Fruit fly (Drosophila melanogaster) whole organism, embryonic: ENCODE measurements around the gene Shmt.

Source experiments
- BtbVII ChIP-seq: fragments of 200-800 bp; sonication (Bioruptor generic); optimal IDR thresholded peaks from 3 replicates; lab custom pipeline; 2017; ENCODE audit warnings: missing biosample characterization, mild to moderate bottlenecking, missing genetic modification characterization
- Bteb2 ChIP-seq: fragments of 200-800 bp; sonication (Bioruptor generic); optimal IDR thresholded peaks from 2 replicates; lab custom pipeline; 2016; ENCODE audit warnings: missing biosample characterization, missing genetic modification characterization
- CG10462 ChIP-seq: fragments of 200-800 bp; sonication (Bioruptor generic); optimal IDR thresholded peaks from 2 replicates; lab custom pipeline; 2016; ENCODE audit warnings: missing biosample characterization, missing genetic modification characterization
- CG10565 ChIP-seq: fragments of 200-800 bp; sonication (Bioruptor generic); optimal IDR thresholded peaks from 3 replicates; lab custom pipeline; 2016; ENCODE audit warnings: missing biosample characterization, mild to moderate bottlenecking, missing genetic modification characterization
- CG12071 ChIP-seq: fragments of 200-800 bp; sonication (Bioruptor generic); optimal IDR thresholded peaks from 3 replicates; lab custom pipeline; 2018; ENCODE audit warnings: missing biosample characterization, mild to moderate bottlenecking, missing genetic modification characterization
- CG12299 ChIP-seq: fragments of 200-800 bp; sonication (Bioruptor generic); optimal IDR thresholded peaks from 2 replicates; lab custom pipeline; 2018; ENCODE audit warnings: missing biosample characterization, mild to moderate bottlenecking, missing genetic modification characterization
- CG13424 ChIP-seq: fragments of 200-800 bp; sonication (Bioruptor generic); optimal IDR thresholded peaks from 2 replicates; lab custom pipeline; 2019; ENCODE audit warnings: missing biosample characterization, mild to moderate bottlenecking, missing genetic modification characterization, moderate library complexity
- CG1602 ChIP-seq: fragments of 200-800 bp; sonication (Bioruptor generic); optimal IDR thresholded peaks from 3 replicates; lab custom pipeline; 2016; ENCODE audit warnings: missing biosample characterization, missing genetic modification characterization
- CG1792 ChIP-seq: fragments of 200-800 bp; sonication (Bioruptor generic); optimal IDR thresholded peaks from 2 replicates; lab custom pipeline; 2016; ENCODE audit warnings: missing biosample characterization, missing genetic modification characterization
- CG2875 ChIP-seq: fragments of 200-800 bp; sonication (Bioruptor generic); optimal IDR thresholded peaks from 2 replicates; lab custom pipeline; 2017; ENCODE audit warnings: missing biosample characterization, mild to moderate bottlenecking, missing genetic modification characterization, missing genetic modification reagents
- CG30403 ChIP-seq: fragments of 200-800 bp; sonication (Bioruptor generic); optimal IDR thresholded peaks from 3 replicates; lab custom pipeline; 2016; ENCODE audit warnings: missing biosample characterization, missing genetic modification characterization
- CG31388 ChIP-seq: fragments of 200-800 bp; sonication (Bioruptor generic); optimal IDR thresholded peaks from 2 replicates; lab custom pipeline; 2016; ENCODE audit warnings: missing biosample characterization, missing genetic modification characterization
- CG34224 ChIP-seq: fragments of 200-800 bp; sonication (Bioruptor generic); IDR thresholded peaks from 3 replicates; pipeline ENCODE4 v1.3.6; 2022; ENCODE audit warnings: missing biosample characterization, missing genetic modification characterization; ENCODE audit not compliant: partially characterized antibody
- CG3995 ChIP-seq: fragments of 200-800 bp; sonication (Bioruptor generic); optimal IDR thresholded peaks from 3 replicates; lab custom pipeline; 2016; ENCODE audit warnings: missing biosample characterization, missing genetic modification characterization
- CG4820 ChIP-seq: fragments of 200-800 bp; sonication (Bioruptor generic); optimal IDR thresholded peaks from 3 replicates; lab custom pipeline; 2016; ENCODE audit warnings: missing biosample characterization, missing genetic modification characterization
- CG6791 ChIP-seq: fragments of 200-800 bp; sonication (Bioruptor generic); IDR thresholded peaks from 3 replicates; pipeline ENCODE4 v1.3.6; 2022; ENCODE audit warnings: missing biosample characterization, missing genetic modification characterization; ENCODE audit not compliant: partially characterized antibody
- CG7928 ChIP-seq: fragments of 200-800 bp; sonication (Bioruptor generic); optimal IDR thresholded peaks from 2 replicates; lab custom pipeline; 2017; ENCODE audit warnings: missing biosample characterization, mild to moderate bottlenecking, missing genetic modification characterization
- Deaf1 ChIP-seq: fragments of 200-800 bp; optimal IDR thresholded peaks from 3 replicates; lab custom pipeline; 2019; ENCODE audit warnings: missing biosample characterization, mild to moderate bottlenecking, missing genetic modification characterization, moderate library complexity
- Drgx ChIP-seq: fragments of 200-800 bp; sonication (Bioruptor generic); IDR thresholded peaks from 2 replicates; pipeline ENCODE4 v1.3.6; 2022; ENCODE audit warnings: missing biosample characterization, missing genetic modification characterization
- Ets65A ChIP-seq: fragments of 200-800 bp; sonication (Bioruptor generic); peaks from one replicate; lab custom pipeline; 2016; ENCODE audit warnings: missing biosample characterization, missing genetic modification characterization
- Fer1 ChIP-seq: fragments of 200-800 bp; sonication (Bioruptor generic); optimal IDR thresholded peaks from 2 replicates; lab custom pipeline; 2017; ENCODE audit warnings: missing biosample characterization, mild to moderate bottlenecking, missing genetic modification characterization
- Fer2 ChIP-seq: fragments of 200-800 bp; sonication (Bioruptor generic); optimal IDR thresholded peaks from 2 replicates; lab custom pipeline; 2018; ENCODE audit warnings: missing biosample characterization, mild to moderate bottlenecking, missing genetic modification characterization, moderate library complexity
- HLH3B ChIP-seq: fragments of 200-800 bp; sonication (Bioruptor generic); IDR thresholded peaks from 2 replicates; pipeline ENCODE4 v1.3.6; 2022; ENCODE audit warnings: missing biosample characterization, missing genetic modification characterization
- Hey ChIP-seq: fragments of 200-800 bp; sonication (Bioruptor generic); optimal IDR thresholded peaks from 3 replicates; lab custom pipeline; 2018; ENCODE audit warnings: missing biosample characterization, mild to moderate bottlenecking, missing genetic modification characterization
- Hr51 ChIP-seq, 2 experiments: fragments of 200-800 bp; sonication (Bioruptor generic); optimal IDR thresholded peaks; 2 replicates in 1 of 2; 3 replicates in 1 of 2; lab custom pipeline; 2016 to 2018; ENCODE audit warnings: missing biosample characterization in 2 of 2, missing genetic modification characterization in 2 of 2, mild to moderate bottlenecking in 1 of 2, moderate library complexity in 1 of 2
- Lim3 ChIP-seq: fragments of 200-800 bp; sonication (Bioruptor generic); IDR thresholded peaks from 2 replicates; pipeline ENCODE4 v1.3.6; 2022; ENCODE audit warnings: missing biosample characterization, missing genetic modification characterization
- PHDP ChIP-seq: fragments of 200-800 bp; sonication (Bioruptor generic); optimal IDR thresholded peaks from 3 replicates; lab custom pipeline; 2018; ENCODE audit warnings: missing biosample characterization, mild to moderate bottlenecking, missing genetic modification characterization, moderate library complexity
- Sry-β ChIP-seq: fragments of 200-800 bp; sonication (Bioruptor generic); optimal IDR thresholded peaks from 2 replicates; lab custom pipeline; 2018; ENCODE audit warnings: missing biosample characterization, mild to moderate bottlenecking, missing genetic modification characterization, moderate library complexity
- Tbp ChIP-seq: fragments of >200 bp; optimal IDR thresholded peaks from 2 replicates; lab custom pipeline; 2018; ENCODE audit warnings: missing biosample characterization, missing genetic modification characterization
- ac ChIP-seq: fragments of 200-800 bp; sonication (Bioruptor generic); optimal IDR thresholded peaks from 3 replicates; lab custom pipeline; 2017; ENCODE audit warnings: missing biosample characterization, mild to moderate bottlenecking, missing genetic modification characterization
- al ChIP-seq: fragments of 200-800 bp; sonication (Bioruptor generic); IDR thresholded peaks from 2 replicates; pipeline ENCODE4 v1.3.6; 2022; ENCODE audit warnings: missing biosample characterization, missing genetic modification characterization
- cato ChIP-seq: fragments of 200-800 bp; sonication (Bioruptor generic); optimal IDR thresholded peaks from 2 replicates; lab custom pipeline; 2016; ENCODE audit warnings: missing biosample characterization, missing genetic modification characterization, borderline replicate concordance
- cg ChIP-seq: fragments of 200-800 bp; sonication (Bioruptor generic); optimal IDR thresholded peaks from 3 replicates; lab custom pipeline; 2019; ENCODE audit warnings: missing biosample characterization, mild to moderate bottlenecking, missing genetic modification characterization, moderate library complexity
- chif ChIP-seq, 2 experiments: fragments of 200-800 bp; sonication (Bioruptor generic); optimal IDR thresholded peaks; 3 replicates each; lab custom pipeline; 2016; ENCODE audit warnings: missing biosample characterization in 2 of 2, missing genetic modification characterization in 2 of 2
- chinmo ChIP-seq: fragments of 200-800 bp; sonication (Bioruptor generic); IDR thresholded peaks from 4 replicates; pipeline ENCODE4 v1.3.6; 2022; ENCODE audit warnings: missing biosample characterization, missing genetic modification characterization; ENCODE audit not compliant: partially characterized antibody
- corto ChIP-seq: fragments of 200-800 bp; sonication (Bioruptor generic); optimal IDR thresholded peaks from 2 replicates; lab custom pipeline; 2016; ENCODE audit warnings: missing biosample characterization, mild to moderate bottlenecking, missing genetic modification characterization, moderate library complexity
- croc ChIP-seq: fragments of 200-800 bp; sonication (Bioruptor generic); conservative IDR thresholded peaks from 3 replicates; pipeline ENCODE4 v1.3.6; 2022; ENCODE audit warnings: missing biosample characterization, missing genetic modification characterization
- crol ChIP-seq: fragments of 200-800 bp; sonication (Bioruptor generic); IDR thresholded peaks from 2 replicates; pipeline ENCODE4 v1.3.6; 2022; ENCODE audit warnings: missing biosample characterization, missing genetic modification characterization
- cwo ChIP-seq: fragments of 200-800 bp; sonication (Bioruptor generic); optimal IDR thresholded peaks from 3 replicates; lab custom pipeline; 2017; ENCODE audit warnings: missing biosample characterization, missing genetic modification characterization, mild to moderate bottlenecking, moderate library complexity, missing genetic modification reagents
- ems ChIP-seq: fragments of 200-800 bp; sonication (Bioruptor generic); optimal IDR thresholded peaks from 3 replicates; lab custom pipeline; 2016; ENCODE audit warnings: missing biosample characterization, missing genetic modification characterization
- eve ChIP-seq, 2 experiments: fragments of >200 bp; optimal IDR thresholded peaks; 2 replicates each; lab custom pipeline; 2017; ENCODE audit warnings: missing biosample characterization in 2 of 2, missing genetic modification characterization in 2 of 2
- hb ChIP-seq: fragments of 200-800 bp; sonication (Bioruptor generic); IDR thresholded peaks from 3 replicates; pipeline ENCODE4 v1.3.6; 2022; ENCODE audit warnings: missing biosample characterization, missing genetic modification characterization; ENCODE audit not compliant: partially characterized antibody
- kah ChIP-seq: fragments of 200-800 bp; sonication (Bioruptor generic); optimal IDR thresholded peaks from 2 replicates; lab custom pipeline; 2018; ENCODE audit warnings: missing biosample characterization, mild to moderate bottlenecking, missing genetic modification characterization
- odd ChIP-seq: fragments of 200-800 bp; sonication (Bioruptor generic); optimal IDR thresholded peaks from 2 replicates; lab custom pipeline; 2017; ENCODE audit warnings: missing biosample characterization, mild to moderate bottlenecking, missing genetic modification characterization
- pb ChIP-seq: fragments of 200-800 bp; sonication (Bioruptor generic); optimal IDR thresholded peaks from 3 replicates; lab custom pipeline; 2016; ENCODE audit warnings: missing biosample characterization, missing genetic modification characterization
- repo ChIP-seq: fragments of 200-800 bp; sonication (Bioruptor generic); optimal IDR thresholded peaks from 2 replicates; lab custom pipeline; 2016; ENCODE audit warnings: missing biosample characterization, missing genetic modification characterization
- stwl ChIP-seq: fragments of 200-800 bp; sonication (Bioruptor generic); optimal IDR thresholded peaks from 3 replicates; lab custom pipeline; 2018; ENCODE audit warnings: missing biosample characterization, mild to moderate bottlenecking, missing genetic modification characterization, moderate library complexity
- wor ChIP-seq: fragments of 200-800 bp; sonication (Bioruptor generic); IDR thresholded peaks from 2 replicates; pipeline ENCODE4 v1.3.6; 2022; ENCODE audit warnings: missing biosample characterization, missing genetic modification characterization
- zfh1 ChIP-seq: fragments of 200-800 bp; sonication (Bioruptor generic); IDR thresholded peaks from 3 replicates; pipeline ENCODE4 v1.3.6; 2022; ENCODE audit warnings: missing biosample characterization, missing genetic modification characterization

Shmt gene

dm6 chrX:5886764-5887555 lies 29.6 kb downstream of the Shmt start (continued):
- TF ChIP-seq CG31388 (GFP tag; lab: Kevin White, UChicago) (no peak), CG1602 (GFP tag; lab: Kevin White, UChicago) (no peak), Sry-β (no peak), Bteb2 (GFP tag; lab: Kevin White, UChicago) (no peak), Fer1 (GFP tag; lab: Kevin White, UChicago) (no peak), cg (GFP tag; lab: Kevin White, UChicago) (peak; percentile 89), CG13424 (tag; lab: Kevin White, UChicago) (no peak), cato (GFP tag; lab: Kevin White, UChicago) (no peak), croc (GFP tag; lab: Robert Waterston, UW) (no peak), CG1792 (no peak), Deaf1 (tag; lab: Kevin White, UChicago) (no peak), Hey (tag; lab: Kevin White, UChicago) (no peak), CG7928 (GFP tag; lab: Kevin White, UChicago) (no peak), kah (GFP tag; lab: Kevin White, UChicago) (no peak), cwo (GFP tag; lab: Kevin White, UChicago) (no peak), CG10565 (GFP tag; lab: Kevin White, UChicago) (no peak), CG6791 (GFP tag; lab: Robert Waterston, UW) (no peak), zfh1 (GFP tag; lab: Robert Waterston, UW) (peak; percentile 77; the same call in 2 of the 3 replicates), BtbVII (GFP tag; lab: Kevin White, UChicago) (no peak), chinmo (GFP tag; lab: Robert Waterston, UW) (peak; percentile 64; the same call in 1 of the 4 replicates), wor (GFP tag; lab: Robert Waterston, UW) (no peak), odd (GFP tag; lab: Kevin White, UChicago) (no peak), pb (GFP tag; lab: Kevin White, UChicago) (no peak), eve (GFP tag; optimal IDR thresholded peaks at IDR 0.05; lab: Kevin White, UChicago) (no peak), Drgx (peak; percentile 43; the same call in 1 of the 2 replicates), repo (no peak), CG12299 (no peak), CG2875 (GFP tag; lab: Kevin White, UChicago) (no peak), al (GFP tag; lab: Robert Waterston, UW) (no peak), corto (GFP tag; lab: Kevin White, UChicago) (peak; percentile 65), CG4820 (GFP tag; lab: Kevin White, UChicago) (no peak), hb (GFP tag; lab: Robert Waterston, UW) (no peak), CG3995 (GFP tag; lab: Kevin White, UChicago) (no peak), HLH3B (no peak), crol (GFP tag; lab: Robert Waterston, UW) (peak; percentile 97), Tbp (GFP tag; lab: Kevin White, UChicago) (no peak), CG30403 (no peak), CG34224 (GFP tag; lab: Robert Waterston, UW) (no peak), Hr51 (GFP tag; optimal IDR thresholded peaks at IDR 0.05; lab: Kevin White, UChicago) (no peak), stwl (no peak), ems (GFP tag; lab: Kevin White, UChicago) (no peak), CG10462 (GFP tag; lab: Kevin White, UChicago) (no peak), Ets65A (no peak), PHDP (tag; lab: Kevin White, UChicago) (no peak), CG12071 (no peak), chif (GFP tag; optimal IDR thresholded peaks at IDR 0.05; lab: Kevin White, UChicago) (peak in 1 of 2 experiments; percentile 31), Fer2 (no peak), Lim3 (GFP tag; lab: Robert Waterston, UW) (no peak), ac (no peak)
